Fruit fly (Drosophila melanogaster): ENCODE measurements around the gene RpL36A.

RpL36A gene

DNA sequence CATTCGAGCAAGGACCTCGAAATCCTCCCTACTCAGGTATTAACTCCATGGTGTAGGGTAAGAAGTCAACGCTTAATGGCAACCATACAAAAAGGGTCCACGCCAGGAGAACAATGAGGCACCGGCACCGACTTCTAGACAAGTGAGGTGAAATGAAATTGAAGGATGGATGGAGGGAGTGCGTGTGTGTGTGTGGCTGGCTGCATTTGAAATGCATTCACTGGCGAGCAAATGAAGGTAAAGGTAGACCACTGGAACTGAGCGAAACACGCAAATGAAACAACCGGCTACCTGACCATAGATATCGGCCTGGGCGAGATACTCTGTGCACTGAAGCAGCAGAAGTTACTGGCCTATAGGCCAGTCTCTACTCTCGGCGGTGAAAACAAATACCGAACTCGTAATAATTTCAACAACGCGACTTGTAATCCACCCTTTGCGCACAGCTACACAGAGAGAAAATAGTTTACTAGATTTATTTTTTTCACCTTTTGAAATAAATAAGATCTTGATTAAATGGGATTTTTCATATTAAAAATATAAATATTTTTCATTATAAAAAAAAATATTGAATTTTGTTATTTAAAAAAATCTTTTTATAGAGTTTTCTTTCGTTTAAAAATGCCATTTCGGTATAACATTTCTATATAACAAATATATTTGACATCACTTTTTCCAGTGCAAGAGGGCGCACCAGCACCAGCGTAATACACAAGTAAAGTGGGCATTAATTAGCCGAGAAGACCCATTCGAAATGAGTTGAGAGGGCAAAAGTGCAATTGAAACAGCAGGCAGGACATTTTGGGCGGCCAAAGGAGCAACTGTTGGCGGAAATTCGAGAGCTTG lies 39.2 kb upstream of the RpL36A start (continued):
- TF ChIP-seq fd102C (GFP tag; optimal IDR thresholded peaks at IDR 0.05) (peak; percentile 44), wdn (GFP tag; IDR thresholded peaks at IDR 0.05) (peak; percentile 70; the same call in 1 of the 2 replicates), CG6175 (GFP tag; IDR thresholded peaks at IDR 0.05) (no peak), crol (GFP tag; IDR thresholded peaks at IDR 0.05) (peak; percentile 42; the same call in 1 of the 2 replicates), CG7839 (tag; optimal IDR thresholded peaks at IDR 0.05) (peak; percentile 84), ftz-f1 (GFP tag; optimal IDR thresholded peaks at IDR 0.05) (no peak), CG8089 (GFP tag; optimal IDR thresholded peaks at IDR 0.05) (peak; percentile 8), dysf (GFP tag; IDR thresholded peaks at IDR 0.05) (peak; percentile 91), Hr51 (GFP tag; optimal IDR thresholded peaks at IDR 0.05) (peak; percentile 27 to 84), Xrp1 (GFP tag; IDR thresholded peaks at IDR 0.05) (peak; percentile 81), CG2199 (GFP tag; IDR thresholded peaks at IDR 0.05) (peak; percentile 94), CG4617 (GFP tag; optimal IDR thresholded peaks at IDR 0.05; ENCODE audit: borderline replicate concordance) (peak; percentile 8), repo (GFP tag; optimal IDR thresholded peaks at IDR 0.05) (no peak), row (GFP tag; IDR thresholded peaks at IDR 0.05) (peak; percentile 86), CG17385 (GFP tag; optimal IDR thresholded peaks at IDR 0.05) (peak; percentile 79), CG13424 (tag; optimal IDR thresholded peaks at IDR 0.05) (peak; percentile 85), Lim3 (GFP tag; IDR thresholded peaks at IDR 0.05) (no peak), HLH3B (GFP tag; IDR thresholded peaks at IDR 0.05) (peak; percentile 90; the same call in 1 of the 2 replicates), Abd-B (GFP tag; optimal IDR thresholded peaks at IDR 0.05) (peak; percentile 71), Blimp-1 (GFP tag; optimal IDR thresholded peaks at IDR 0.05) (peak; percentile 82), D19B (GFP tag; optimal IDR thresholded peaks at IDR 0.05) (no peak), CG8924 (tag; optimal IDR thresholded peaks at IDR 0.05) (peak; percentile 93), CG9609 (GFP tag; optimal IDR thresholded peaks at IDR 0.05) (peak; percentile 6), Rfx (GFP tag; IDR thresholded peaks at IDR 0.05) (peak; percentile 79), CG3726 (GFP tag; IDR thresholded peaks at IDR 0.05) (peak; percentile 50; the same call in 1 of the 3 replicates), nmo (GFP tag; optimal IDR thresholded peaks at IDR 0.05) (peak; percentile 76), CG10654 (GFP tag; optimal IDR thresholded peaks at IDR 0.05) (peak; percentile 56), bsh (GFP tag; optimal IDR thresholded peaks at IDR 0.05) (peak; percentile 68 to 80), Ets65A (GFP tag) (peak; percentile 74), CG31441 (GFP tag; IDR thresholded peaks at IDR 0.05) (peak; percentile 81), CG10462 (GFP tag; optimal IDR thresholded peaks at IDR 0.05) (peak; percentile 80), CG15269 (tag; optimal IDR thresholded peaks at IDR 0.05) (peak; percentile 87), gcm2 (GFP tag; optimal IDR thresholded peaks at IDR 0.05) (peak; percentile 31), chif (GFP tag; optimal IDR thresholded peaks at IDR 0.05) (peak in 1 of 2 experiments; percentile 55), Kr (GFP tag; optimal IDR thresholded peaks at IDR 0.05) (peak; percentile 81), CG6683 (GFP tag; optimal IDR thresholded peaks at IDR 0.05) (peak; percentile 7), CG8359 (GFP tag; optimal IDR thresholded peaks at IDR 0.05; ENCODE audit: borderline replicate concordance) (peak; percentile 64), CG14667 (GFP tag; IDR thresholded peaks at IDR 0.05) (0 out of 2 replicates have a peak, but pooled peaks have one; percentile 17), CG5180 (GFP tag; optimal IDR thresholded peaks at IDR 0.05) (peak; percentile 3), sima (GFP tag; optimal IDR thresholded peaks at IDR 0.05) (no peak), CG10366 (GFP tag; IDR thresholded peaks at IDR 0.05) (peak; percentile 84), cato (GFP tag; optimal IDR thresholded peaks at IDR 0.05; ENCODE audit: borderline replicate concordance) (peak; percentile 79), en (GFP tag; optimal IDR thresholded peaks at IDR 0.05) (no peak), CG7357 (GFP tag; IDR thresholded peaks at IDR 0.05) (peak; percentile 31; the same call in 1 of the 3 replicates), run (tag; optimal IDR thresholded peaks at IDR 0.05) (peak; percentile 73), CG15601 (tag; optimal IDR thresholded peaks at IDR 0.05) (peak; percentile 69), Asciz (GFP tag; optimal IDR thresholded peaks at IDR 0.05) (peak; percentile 60), CG7372 (GFP tag; IDR thresholded peaks at IDR 0.05) (no peak; the same call in none of the 2 replicates)
